Fruit fly (Drosophila melanogaster): ENCODE results near the gene CG3156.

Gene CG3156

dm6 chrX:487517-487957 lies at the start of gene CG3156, which contains the start of gene CG18273 (continued):
- TF ChIP-seq knrl (GFP tag; IDR thresholded peaks at IDR 0.05; ENCODE audit: partially characterized antibody) (peak; percentile 52), Bteb2 (GFP tag; optimal IDR thresholded peaks at IDR 0.05) (peak; percentile 11), tgo (GFP tag; IDR thresholded peaks at IDR 0.05) (no peak), CG7786 (GFP tag; optimal IDR thresholded peaks at IDR 0.05) (peak; percentile 3), Xbp1 (GFP tag; optimal IDR thresholded peaks at IDR 0.05) (no peak), kah (GFP tag; optimal IDR thresholded peaks at IDR 0.05) (no peak), CG12659 (GFP tag; optimal IDR thresholded peaks at IDR 0.05) (peak; percentile 52), pzg (GFP tag; optimal IDR thresholded peaks at IDR 0.05) (peak; percentile 62), Scr (GFP tag; IDR thresholded peaks at IDR 0.05; ENCODE audit: partially characterized antibody) (peak; percentile 57), dmrt11E (tag; optimal IDR thresholded peaks at IDR 0.05) (no peak), Ets97D (GFP tag; optimal IDR thresholded peaks at IDR 0.05) (peak; percentile 43)

- TF ChIP-seq CG9876 (GFP tag; optimal IDR thresholded peaks at IDR 0.05) (no peak), dysf (GFP tag; IDR thresholded peaks at IDR 0.05) (no peak), sna (GFP tag; IDR thresholded peaks at IDR 0.05; ENCODE audit: partially characterized antibody) (no peak), crp (GFP tag; optimal IDR thresholded peaks at IDR 0.05) (no peak), sim (GFP tag; IDR thresholded peaks at IDR 0.05) (no peak), tx (GFP tag; optimal IDR thresholded peaks at IDR 0.05) (no peak), pum (GFP tag; optimal IDR thresholded peaks at IDR 0.05) (no peak), sug (tag; optimal IDR thresholded peaks at IDR 0.05) (no peak), so (GFP tag; IDR thresholded peaks at IDR 0.05) (no peak), CG16863 (GFP tag; optimal IDR thresholded peaks at IDR 0.05) (no peak), CG3838 (GFP tag; optimal IDR thresholded peaks at IDR 0.05) (no peak), bsh (GFP tag; optimal IDR thresholded peaks at IDR 0.05) (no peak), Ada2b (GFP tag; IDR thresholded peaks at IDR 0.05) (no peak)
Observed at dm6 chrX:441295-441694, 46.4 kb upstream of the CG3156 start.

- TF ChIP-seq CG8478 (optimal IDR thresholded peaks at IDR 0.05) (no peak), Xrp1 (GFP tag; IDR thresholded peaks at IDR 0.05) (peak; percentile 26; the same call in 1 of the 2 replicates), sens (GFP tag) (peak; percentile 67), gem (tag; optimal IDR thresholded peaks at IDR 0.05) (peak; percentile 1), Xbp1 (GFP tag; optimal IDR thresholded peaks at IDR 0.05) (no peak), CG6654 (GFP tag; optimal IDR thresholded peaks at IDR 0.05) (no peak), lbe (GFP tag; optimal IDR thresholded peaks at IDR 0.05) (peak; percentile 22), corto (GFP tag; optimal IDR thresholded peaks at IDR 0.05) (peak; percentile 41), nom (GFP tag; optimal IDR thresholded peaks at IDR 0.05) (peak; percentile 29), mirr (GFP tag; optimal IDR thresholded peaks at IDR 0.05) (no peak)
Observed at dm6 chrX:443981-444550, 43.6 kb upstream of the CG3156 start.

- TF ChIP-seq nom (GFP tag; optimal IDR thresholded peaks at IDR 0.05): peak; percentile 10
- no peak for TF ChIP-seq CG9932 (GFP tag; IDR thresholded peaks at IDR 0.05)
- TF ChIP-seq NK7.1 (GFP tag; optimal IDR thresholded peaks at IDR 0.05): no peak
- peak; percentile 52 for TF ChIP-seq Ets65A (GFP tag)
Observed at dm6 chrX:446002-446401, 41.7 kb upstream of the CG3156 start.

All from whole organism, embryonic.